Fruit fly (Drosophila melanogaster) whole organism, embryonic: ENCODE results near the gene CG43346.

ENCODE experiments used
- Bdp1 ChIP-seq: fragments of 200-800 bp; sonication (Bioruptor generic); optimal IDR thresholded peaks from 3 replicates; lab custom pipeline; 2016; ENCODE audit warnings: missing biosample characterization, missing genetic modification characterization
- CG11504 ChIP-seq: fragments of 200-800 bp; sonication (Bioruptor generic); optimal IDR thresholded peaks from 3 replicates; lab custom pipeline; 2019; ENCODE audit warnings: missing biosample characterization, mild to moderate bottlenecking, missing genetic modification characterization, moderate library complexity
- CG12071 ChIP-seq: fragments of 200-800 bp; sonication (Bioruptor generic); optimal IDR thresholded peaks from 3 replicates; lab custom pipeline; 2018; ENCODE audit warnings: missing biosample characterization, mild to moderate bottlenecking, missing genetic modification characterization
- CG12104 ChIP-seq: fragments of 200-800 bp; sonication (Bioruptor generic); optimal IDR thresholded peaks from 3 replicates; lab custom pipeline; 2016; ENCODE audit warnings: missing biosample characterization, missing genetic modification characterization
- CG13123 ChIP-seq: fragments of 200-800 bp; sonication (Bioruptor generic); optimal IDR thresholded peaks from 2 replicates; lab custom pipeline; 2016; ENCODE audit warnings: missing biosample characterization, missing genetic modification characterization
- CG1529 ChIP-seq: fragments of 200-800 bp; sonication (Bioruptor generic); optimal IDR thresholded peaks from 3 replicates; lab custom pipeline; 2018; ENCODE audit warnings: missing biosample characterization, missing genetic modification characterization
- CG1603 ChIP-seq: fragments of 200-800 bp; sonication (Bioruptor generic); optimal IDR thresholded peaks from 2 replicates; lab custom pipeline; 2019; ENCODE audit warnings: missing biosample characterization, mild to moderate bottlenecking, missing genetic modification characterization, moderate library complexity
- CG16863 ChIP-seq: fragments of 200-800 bp; sonication (Bioruptor generic); optimal IDR thresholded peaks from 3 replicates; lab custom pipeline; 2016; ENCODE audit warnings: missing biosample characterization, missing genetic modification characterization
- CG17612 ChIP-seq: fragments of 200-800 bp; sonication (Bioruptor generic); IDR thresholded peaks from 2 replicates; pipeline ENCODE4 v1.3.6; 2022; ENCODE audit warnings: missing biosample characterization, missing genetic modification characterization
- CG2712 ChIP-seq: fragments of 200-800 bp; optimal IDR thresholded peaks from 3 replicates; lab custom pipeline; 2019; ENCODE audit warnings: missing biosample characterization, mild to moderate bottlenecking, missing genetic modification characterization, moderate library complexity
- CG34422 ChIP-seq: fragments of 200-800 bp; sonication (Bioruptor generic); IDR thresholded peaks from 3 replicates; pipeline ENCODE4 v1.3.6; 2022; ENCODE audit warnings: missing biosample characterization, missing genetic modification characterization
- CG42726 ChIP-seq: fragments of 200-800 bp; sonication (Bioruptor generic); IDR thresholded peaks from 2 replicates; pipeline ENCODE4 v1.3.6; 2022; ENCODE audit warnings: missing biosample characterization, missing genetic modification characterization; ENCODE audit not compliant: partially characterized antibody
- CG43689 ChIP-seq: fragments of 200-800 bp; sonication (Bioruptor generic); IDR thresholded peaks from 2 replicates; pipeline ENCODE4 v1.3.6; 2022; ENCODE audit warnings: missing biosample characterization, missing genetic modification characterization
- CG4404 ChIP-seq: fragments of 200-800 bp; sonication (Bioruptor generic); IDR thresholded peaks from 2 replicates; pipeline ENCODE4 v1.3.6; 2022; ENCODE audit warnings: missing biosample characterization, missing genetic modification characterization
- CG6854 ChIP-seq: fragments of 200-800 bp; sonication (Bioruptor generic); optimal IDR thresholded peaks from 3 replicates; lab custom pipeline; 2017; ENCODE audit warnings: missing biosample characterization, mild to moderate bottlenecking, missing genetic modification characterization
- CG7839 ChIP-seq: fragments of 200-800 bp; sonication (Bioruptor generic); optimal IDR thresholded peaks from 3 replicates; lab custom pipeline; 2018; ENCODE audit warnings: missing biosample characterization, mild to moderate bottlenecking, missing genetic modification characterization, moderate library complexity
- CG8089 ChIP-seq: fragments of 200-800 bp; sonication (Bioruptor generic); optimal IDR thresholded peaks from 3 replicates; lab custom pipeline; 2016; ENCODE audit warnings: missing biosample characterization, missing genetic modification characterization
- CG8765 ChIP-seq: fragments of 200-800 bp; sonication (Bioruptor generic); IDR thresholded peaks from 2 replicates; pipeline ENCODE4 v1.3.6; 2022; ENCODE audit warnings: missing biosample characterization, missing genetic modification characterization
- Gsc ChIP-seq: fragments of 200-800 bp; sonication (Bioruptor generic); IDR thresholded peaks from 2 replicates; pipeline ENCODE4 v1.3.6; 2022; ENCODE audit warnings: missing biosample characterization, missing genetic modification characterization
- H2.0 ChIP-seq: fragments of 200-800 bp; sonication (Bioruptor generic); IDR thresholded peaks from 2 replicates; pipeline ENCODE4 v1.3.6; 2022; ENCODE audit warnings: missing biosample characterization, missing genetic modification characterization
- MTF-1 ChIP-seq: fragments of 200-800 bp; sonication (Bioruptor generic); optimal IDR thresholded peaks from 2 replicates; lab custom pipeline; 2018; ENCODE audit warnings: missing biosample characterization, mild to moderate bottlenecking, missing genetic modification characterization, borderline replicate concordance
- NC2β ChIP-seq: fragments of 200-800 bp; sonication (Bioruptor generic); optimal IDR thresholded peaks from 2 replicates; lab custom pipeline; 2016; ENCODE audit warnings: missing biosample characterization, missing genetic modification characterization
- Nf-YA ChIP-seq: fragments of 200-800 bp; sonication (Bioruptor generic); IDR thresholded peaks from 2 replicates; pipeline ENCODE4 v1.3.6; 2022; ENCODE audit warnings: missing biosample characterization, missing genetic modification characterization
- Pdp1 ChIP-seq, 2 experiments: fragments of 200-800 bp; sonication (Bioruptor generic); optimal IDR thresholded peaks; 3 replicates each; lab custom pipeline; 2016; ENCODE audit warnings: missing biosample characterization in 2 of 2, missing genetic modification characterization in 2 of 2, mild to moderate bottlenecking in 1 of 2, moderate library complexity in 1 of 2
- Ravus ChIP-seq: fragments of 200-800 bp; sonication (Bioruptor generic); IDR thresholded peaks from 2 replicates; pipeline ENCODE4 v1.3.6; 2022; ENCODE audit warnings: missing biosample characterization, missing genetic modification characterization
- Sry-β ChIP-seq: fragments of 200-800 bp; sonication (Bioruptor generic); optimal IDR thresholded peaks from 2 replicates; lab custom pipeline; 2018; ENCODE audit warnings: missing biosample characterization, mild to moderate bottlenecking, missing genetic modification characterization, moderate library complexity
- Stat92E ChIP-seq, 3 experiments: fragments of >200 bp in 2 of 3; fragments of 200-800 bp in 1 of 3; sonication (Bioruptor generic) in 1 of 3; optimal IDR thresholded peaks; 2 replicates each; lab custom pipeline; 2017 to 2019; ENCODE audit warnings: missing biosample characterization in 3 of 3, missing genetic modification characterization in 3 of 3, mild to moderate bottlenecking in 1 of 3, moderate library complexity in 1 of 3
- Tbp ChIP-seq: fragments of >200 bp; optimal IDR thresholded peaks from 2 replicates; lab custom pipeline; 2018; ENCODE audit warnings: missing biosample characterization, missing genetic modification characterization
- ash1 ChIP-seq: fragments of 200-800 bp; sonication (Bioruptor generic); optimal IDR thresholded peaks from 2 replicates; lab custom pipeline; 2018; ENCODE audit warnings: missing biosample characterization, mild to moderate bottlenecking, missing genetic modification characterization
- bowl ChIP-seq: fragments of 200-800 bp; sonication (Bioruptor generic); IDR thresholded peaks from 2 replicates; pipeline ENCODE4 v1.3.6; 2022; ENCODE audit warnings: missing biosample characterization, missing genetic modification characterization
- cato ChIP-seq: fragments of 200-800 bp; sonication (Bioruptor generic); optimal IDR thresholded peaks from 2 replicates; lab custom pipeline; 2016; ENCODE audit warnings: missing biosample characterization, missing genetic modification characterization, borderline replicate concordance
- caup ChIP-seq: fragments of 200-800 bp; sonication (Bioruptor generic); optimal IDR thresholded peaks from 3 replicates; lab custom pipeline; 2017; ENCODE audit warnings: missing biosample characterization, mild to moderate bottlenecking, missing genetic modification characterization, moderate library complexity; ENCODE audit not compliant: severe bottlenecking
- dan ChIP-seq: fragments of 200-800 bp; sonication (Bioruptor generic); IDR thresholded peaks from 2 replicates; pipeline ENCODE4 v1.3.6; 2022; ENCODE audit warnings: missing biosample characterization, missing genetic modification characterization
- hb ChIP-seq: fragments of 200-800 bp; sonication (Bioruptor generic); IDR thresholded peaks from 3 replicates; pipeline ENCODE4 v1.3.6; 2022; ENCODE audit warnings: missing biosample characterization, missing genetic modification characterization; ENCODE audit not compliant: partially characterized antibody
- ind ChIP-seq: fragments of 200-800 bp; sonication (Bioruptor generic); optimal IDR thresholded peaks from 3 replicates; lab custom pipeline; 2016; ENCODE audit warnings: missing biosample characterization, missing genetic modification characterization
- jumu ChIP-seq: fragments of 200-800 bp; sonication (Bioruptor generic); optimal IDR thresholded peaks from 3 replicates; lab custom pipeline; 2016; ENCODE audit warnings: missing biosample characterization, missing genetic modification characterization
- ken ChIP-seq: fragments of 200-800 bp; sonication (Bioruptor generic); IDR thresholded peaks from 3 replicates; pipeline ENCODE4 v1.3.6; 2022; ENCODE audit warnings: missing biosample characterization, missing genetic modification characterization
- luna ChIP-seq: fragments of 200-800 bp; sonication (Bioruptor generic); optimal IDR thresholded peaks from 2 replicates; lab custom pipeline; 2016; ENCODE audit warnings: missing biosample characterization, missing genetic modification characterization
- oc ChIP-seq: fragments of 200-800 bp; sonication (Bioruptor generic); optimal IDR thresholded peaks from 2 replicates; lab custom pipeline; 2018; ENCODE audit warnings: missing biosample characterization, mild to moderate bottlenecking, missing genetic modification characterization, moderate library complexity
- otp ChIP-seq: fragments of 200-800 bp; sonication (Bioruptor generic); IDR thresholded peaks from 3 replicates; pipeline ENCODE4, ENCODE4 v1.3.6; 2022; ENCODE audit warnings: missing biosample characterization, missing genetic modification characterization
- pb ChIP-seq: fragments of 200-800 bp; sonication (Bioruptor generic); optimal IDR thresholded peaks from 3 replicates; lab custom pipeline; 2016; ENCODE audit warnings: missing biosample characterization, missing genetic modification characterization
- pfk ChIP-seq: fragments of 200-800 bp; sonication (Bioruptor generic); optimal IDR thresholded peaks from 2 replicates; lab custom pipeline; 2018; ENCODE audit warnings: missing biosample characterization, mild to moderate bottlenecking, missing genetic modification characterization, moderate library complexity
- pzg ChIP-seq: fragments of 200-800 bp; sonication (Bioruptor generic); optimal IDR thresholded peaks from 3 replicates; lab custom pipeline; 2018; ENCODE audit warnings: missing biosample characterization, mild to moderate bottlenecking, missing genetic modification characterization, moderate library complexity
- sd ChIP-seq: fragments of 200-800 bp; sonication (Bioruptor generic); optimal IDR thresholded peaks from 3 replicates; lab custom pipeline; 2018; ENCODE audit warnings: missing biosample characterization, mild to moderate bottlenecking, missing genetic modification characterization, moderate library complexity
- sens ChIP-seq: fragments of 200-800 bp; sonication (Bioruptor generic); peaks from one replicate; lab custom pipeline; 2016; ENCODE audit warnings: missing biosample characterization, missing genetic modification characterization
- sima ChIP-seq: fragments of 200-800 bp; sonication (Bioruptor generic); optimal IDR thresholded peaks from 2 replicates; lab custom pipeline; 2016; ENCODE audit warnings: missing biosample characterization, missing genetic modification characterization
- sisA ChIP-seq: fragments of 200-800 bp; sonication (Bioruptor generic); IDR thresholded peaks from 2 replicates; pipeline ENCODE4 v1.3.6; 2022; ENCODE audit warnings: missing biosample characterization, missing genetic modification characterization
- stwl ChIP-seq: fragments of 200-800 bp; sonication (Bioruptor generic); optimal IDR thresholded peaks from 3 replicates; lab custom pipeline; 2018; ENCODE audit warnings: missing biosample characterization, mild to moderate bottlenecking, missing genetic modification characterization, moderate library complexity
- trem ChIP-seq: fragments of 200-800 bp; optimal IDR thresholded peaks from 3 replicates; lab custom pipeline; 2019; ENCODE audit warnings: missing biosample characterization, mild to moderate bottlenecking, missing genetic modification characterization, moderate library complexity
- tx ChIP-seq: fragments of 200-800 bp; sonication (Bioruptor generic); optimal IDR thresholded peaks from 2 replicates; lab custom pipeline; 2016; ENCODE audit warnings: missing biosample characterization, missing genetic modification characterization
- z ChIP-seq: fragments of 200-800 bp; sonication (Bioruptor generic); IDR thresholded peaks from 3 replicates; pipeline ENCODE4 v1.3.6; 2022; ENCODE audit warnings: missing biosample characterization, missing genetic modification characterization
- zfh2 ChIP-seq: fragments of 200-800 bp; sonication (Bioruptor generic); optimal IDR thresholded peaks from 2 replicates; lab custom pipeline; 2016; ENCODE audit warnings: missing biosample characterization, missing genetic modification characterization

The CG43346 gene

DNA sequence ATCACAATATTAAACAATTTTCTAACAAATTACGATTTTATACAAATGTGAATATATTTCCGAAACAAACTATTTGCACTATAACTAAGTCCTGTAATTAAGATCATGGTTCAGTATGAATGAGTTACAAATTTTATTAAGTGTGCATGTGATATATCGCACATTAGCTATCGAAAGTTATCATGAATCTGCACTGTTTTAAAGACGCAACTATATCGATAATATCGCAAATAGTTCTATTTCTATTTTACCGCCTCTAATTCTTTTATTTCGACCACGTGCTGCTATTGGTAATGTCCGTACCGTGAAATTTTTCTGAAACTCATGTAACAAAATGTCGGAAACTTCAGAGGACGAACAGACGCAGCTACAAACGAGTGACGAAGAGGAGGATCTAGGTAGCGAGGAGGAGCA, 25.4 kb downstream of the CG43346 start, which contains the start of gene pths (continued):
- TF ChIP-seq CG12104 (no peak), Ravus (no peak), caup (GFP tag; lab: Kevin White, UChicago) (no peak), CG16863 (no peak), cato (no peak), Gsc (GFP tag; lab: Robert Waterston, UW) (no peak), sisA (GFP tag; lab: Robert Waterston, UW) (peak; percentile 68), CG4404 (GFP tag; lab: Robert Waterston, UW) (no peak; the same call in 1 of the 2 replicates), tx (GFP tag; lab: Kevin White, UChicago) (peak; percentile 29), MTF-1 (GFP tag; lab: Kevin White, UChicago) (no peak), luna (GFP tag; lab: Kevin White, UChicago) (no peak), CG2712 (tag; lab: Kevin White, UChicago) (peak; percentile 52), CG1603 (tag; lab: Kevin White, UChicago) (peak; percentile 95), CG8089 (no peak), Tbp (GFP tag; lab: Kevin White, UChicago) (no peak), zfh2 (GFP tag; lab: Kevin White, UChicago) (peak; percentile 30), ash1 (no peak), Nf-YA (peak; percentile 37; the same call in 1 of the 2 replicates), dan (GFP tag; lab: Robert Waterston, UW) (no peak), CG8765 (GFP tag; lab: Robert Waterston, UW) (no peak), ken (peak; percentile 47; the same call in 1 of the 3 replicates), ind (GFP tag; lab: Kevin White, UChicago) (peak; percentile 61), oc (tag; lab: Kevin White, UChicago) (no peak), z (GFP tag; lab: Robert Waterston, UW) (no peak), pb (GFP tag; lab: Kevin White, UChicago) (no peak), jumu (peak; percentile 58), Pdp1 (GFP tag; optimal IDR thresholded peaks at IDR 0.05; lab: Kevin White, UChicago) (peak; percentile 57 to 62), CG42726 (GFP tag; lab: Robert Waterston, UW) (peak; percentile 83), pzg (GFP tag; lab: Kevin White, UChicago) (peak; percentile 92), Bdp1 (GFP tag; lab: Kevin White, UChicago) (no peak), CG43689 (GFP tag; lab: Robert Waterston, UW) (no peak), hb (peak; percentile 78), CG34422 (GFP tag; lab: Robert Waterston, UW) (no peak; the same call in 2 of the 3 replicates), trem (tag; lab: Kevin White, UChicago) (peak; percentile 61), CG6854 (GFP tag; lab: Kevin White, UChicago) (no peak), sens (GFP tag; lab: Kevin White, UChicago) (peak; percentile 87), CG11504 (no peak), CG12071 (GFP tag; lab: Kevin White, UChicago) (no peak), CG17612 (GFP tag; lab: Robert Waterston, UW) (no peak), NC2β (GFP tag; lab: Kevin White, UChicago) (peak; percentile 60), pfk (GFP tag; lab: Kevin White, UChicago) (peak; percentile 47), bowl (GFP tag; lab: Robert Waterston, UW) (no peak), sd (no peak), CG1529 (GFP tag; lab: Kevin White, UChicago) (no peak), H2.0 (no peak), stwl (tag; lab: Kevin White, UChicago) (peak; percentile 64), CG7839 (tag; lab: Kevin White, UChicago) (no peak), sima (GFP tag; lab: Kevin White, UChicago) (no peak), Sry-β (peak; percentile 2), otp (GFP tag; lab: Robert Waterston, UW) (no peak), Stat92E (GFP tag; optimal IDR thresholded peaks at IDR 0.05; lab: Kevin White, UChicago) (no peak), CG13123 (GFP tag; lab: Kevin White, UChicago) (peak; percentile 22)
